Fruit fly (Drosophila melanogaster) whole organism, embryonic: Measurements from ENCODE around the gene CG6959.

Experiments used
- Atf3 ChIP-seq: fragments of 200-800 bp; sonication (Bioruptor generic); optimal IDR thresholded peaks from 3 replicates; lab custom pipeline; 2016; ENCODE audit warnings: missing biosample characterization, missing genetic modification characterization
- B-H1 ChIP-seq: fragments of 200-800 bp; sonication (Bioruptor generic); IDR thresholded peaks from 3 replicates; pipeline ENCODE4 v1.3.6; 2022; ENCODE audit warnings: missing biosample characterization, missing genetic modification characterization
- B-H2 ChIP-seq: fragments of 200-800 bp; sonication (Bioruptor generic); optimal IDR thresholded peaks from 2 replicates; lab custom pipeline; 2018; ENCODE audit warnings: missing biosample characterization, mild to moderate bottlenecking, missing genetic modification characterization
- BEAF-32 ChIP-seq: fragments of 200-800 bp; sonication (Bioruptor generic); optimal IDR thresholded peaks from 3 replicates; lab custom pipeline; 2017; ENCODE audit warnings: missing biosample characterization, missing genetic modification characterization, mild to moderate bottlenecking, moderate library complexity, missing genetic modification reagents
- CG10147 ChIP-seq: fragments of 200-800 bp; sonication (Bioruptor generic); optimal IDR thresholded peaks from 2 replicates; lab custom pipeline; 2019; ENCODE audit warnings: missing biosample characterization, mild to moderate bottlenecking, missing genetic modification characterization, moderate library complexity
- CG1024 ChIP-seq: fragments of 200-800 bp; sonication (Bioruptor generic); IDR thresholded peaks from 2 replicates; pipeline ENCODE4 v1.3.6; 2022; ENCODE audit warnings: missing biosample characterization, missing genetic modification characterization
- CG11247 ChIP-seq: fragments of 200-800 bp; sonication (Bioruptor generic); IDR thresholded peaks from 2 replicates; pipeline ENCODE4 v1.3.6; 2022; ENCODE audit warnings: missing biosample characterization, missing genetic modification characterization
- CG16815 ChIP-seq: fragments of 200-800 bp; sonication (Bioruptor generic); optimal IDR thresholded peaks from 3 replicates; lab custom pipeline; 2017; ENCODE audit warnings: missing biosample characterization, mild to moderate bottlenecking, missing genetic modification characterization
- CG18262 ChIP-seq: fragments of 200-800 bp; optimal IDR thresholded peaks from 3 replicates; lab custom pipeline; 2019; ENCODE audit warnings: missing biosample characterization, mild to moderate bottlenecking, missing genetic modification characterization, moderate library complexity
- CG1832 ChIP-seq: fragments of 200-800 bp; sonication (Bioruptor generic); optimal IDR thresholded peaks from 2 replicates; lab custom pipeline; 2017; ENCODE audit warnings: missing biosample characterization, mild to moderate bottlenecking, missing genetic modification characterization, inconsistent platforms
- CG2202 ChIP-seq: fragments of 200-800 bp; sonication (Bioruptor generic); optimal IDR thresholded peaks from 2 replicates; lab custom pipeline; 2018; ENCODE audit warnings: missing biosample characterization, mild to moderate bottlenecking, missing genetic modification characterization
- CG31388 ChIP-seq: fragments of 200-800 bp; sonication (Bioruptor generic); optimal IDR thresholded peaks from 2 replicates; lab custom pipeline; 2016; ENCODE audit warnings: missing biosample characterization, missing genetic modification characterization
- CG3163 ChIP-seq: fragments of 200-800 bp; sonication (Bioruptor generic); optimal IDR thresholded peaks from 3 replicates; lab custom pipeline; 2016; ENCODE audit warnings: missing biosample characterization, missing genetic modification characterization
- CG4360 ChIP-seq: fragments of 200-800 bp; sonication (Bioruptor generic); IDR thresholded peaks from 2 replicates; pipeline ENCODE4 v1.3.6; 2022; ENCODE audit warnings: missing biosample characterization, missing genetic modification characterization
- CG5180 ChIP-seq: fragments of 200-800 bp; sonication (Bioruptor generic); optimal IDR thresholded peaks from 3 replicates; lab custom pipeline; 2017; ENCODE audit warnings: missing biosample characterization, missing genetic modification characterization, mild to moderate bottlenecking, moderate library complexity, missing genetic modification reagents
- CG5953 ChIP-seq: fragments of 200-800 bp; sonication (Bioruptor generic); IDR thresholded peaks from 2 replicates; pipeline ENCODE4 v1.3.6; 2022; ENCODE audit warnings: missing biosample characterization, missing genetic modification characterization
- CG6813 ChIP-seq: fragments of 200-800 bp; sonication (Bioruptor generic); optimal IDR thresholded peaks from 2 replicates; lab custom pipeline; 2017; ENCODE audit warnings: missing biosample characterization, missing genetic modification characterization, mild to moderate bottlenecking, moderate library complexity, missing genetic modification reagents
- CG7556 ChIP-seq: fragments of 200-800 bp; sonication (Bioruptor generic); optimal IDR thresholded peaks from 2 replicates; lab custom pipeline; 2017; ENCODE audit warnings: missing biosample characterization, mild to moderate bottlenecking, missing genetic modification characterization
- CG7987 ChIP-seq: fragments of 200-800 bp; sonication (Bioruptor generic); optimal IDR thresholded peaks from 2 replicates; lab custom pipeline; 2018; ENCODE audit warnings: missing biosample characterization, mild to moderate bottlenecking, missing genetic modification characterization, moderate library complexity
- CG8281 ChIP-seq: fragments of 200-800 bp; sonication (Bioruptor generic); optimal IDR thresholded peaks from 2 replicates; lab custom pipeline; 2018; ENCODE audit warnings: missing biosample characterization, mild to moderate bottlenecking, missing genetic modification characterization, moderate library complexity
- CTCF ChIP-seq: fragments of 200-800 bp; sonication (Bioruptor generic); optimal IDR thresholded peaks from 2 replicates; lab custom pipeline; 2017; ENCODE audit warnings: missing biosample characterization, mild to moderate bottlenecking, missing genetic modification characterization, moderate library complexity
- D19A ChIP-seq: fragments of 200-800 bp; optimal IDR thresholded peaks from 3 replicates; lab custom pipeline; 2019; ENCODE audit warnings: missing biosample characterization, mild to moderate bottlenecking, missing genetic modification characterization, moderate library complexity
- Deaf1 ChIP-seq: fragments of 200-800 bp; optimal IDR thresholded peaks from 3 replicates; lab custom pipeline; 2019; ENCODE audit warnings: missing biosample characterization, mild to moderate bottlenecking, missing genetic modification characterization, moderate library complexity
- HLHmδ ChIP-seq: fragments of 200-800 bp; sonication (Bioruptor generic); optimal IDR thresholded peaks from 2 replicates; lab custom pipeline; 2018; ENCODE audit warnings: missing biosample characterization, mild to moderate bottlenecking, missing genetic modification characterization, moderate library complexity
- Mrtf ChIP-seq: fragments of 200-800 bp; sonication (Bioruptor generic); IDR thresholded peaks from 3 replicates; pipeline ENCODE4 v1.3.6; 2022; ENCODE audit warnings: missing biosample characterization, missing genetic modification characterization
- PHDP ChIP-seq: fragments of 200-800 bp; sonication (Bioruptor generic); optimal IDR thresholded peaks from 3 replicates; lab custom pipeline; 2018; ENCODE audit warnings: missing biosample characterization, mild to moderate bottlenecking, missing genetic modification characterization, moderate library complexity
- Pdp1 ChIP-seq, 2 experiments: fragments of 200-800 bp; sonication (Bioruptor generic); optimal IDR thresholded peaks; 3 replicates each; lab custom pipeline; 2016; ENCODE audit warnings: missing biosample characterization in 2 of 2, missing genetic modification characterization in 2 of 2, mild to moderate bottlenecking in 1 of 2, moderate library complexity in 1 of 2
- Tbp ChIP-seq: fragments of >200 bp; optimal IDR thresholded peaks from 2 replicates; lab custom pipeline; 2018; ENCODE audit warnings: missing biosample characterization, missing genetic modification characterization
- abd-A ChIP-seq: fragments of 200-800 bp; sonication (Bioruptor generic); optimal IDR thresholded peaks from 3 replicates; lab custom pipeline; 2019; ENCODE audit warnings: missing biosample characterization, mild to moderate bottlenecking, missing genetic modification characterization, moderate library complexity
- ac ChIP-seq: fragments of 200-800 bp; sonication (Bioruptor generic); optimal IDR thresholded peaks from 3 replicates; lab custom pipeline; 2017; ENCODE audit warnings: missing biosample characterization, mild to moderate bottlenecking, missing genetic modification characterization
- al ChIP-seq: fragments of 200-800 bp; sonication (Bioruptor generic); IDR thresholded peaks from 2 replicates; pipeline ENCODE4 v1.3.6; 2022; ENCODE audit warnings: missing biosample characterization, missing genetic modification characterization
- ash1 ChIP-seq: fragments of 200-800 bp; sonication (Bioruptor generic); optimal IDR thresholded peaks from 2 replicates; lab custom pipeline; 2018; ENCODE audit warnings: missing biosample characterization, mild to moderate bottlenecking, missing genetic modification characterization
- ato ChIP-seq: fragments of 200-800 bp; sonication (Bioruptor generic); IDR thresholded peaks from 2 replicates; pipeline ENCODE4 v1.3.6; 2022; ENCODE audit warnings: missing biosample characterization, missing genetic modification characterization; ENCODE audit not compliant: partially characterized antibody
- bab2 ChIP-seq: fragments of 200-800 bp; sonication (Bioruptor generic); optimal IDR thresholded peaks from 2 replicates; lab custom pipeline; 2016; ENCODE audit warnings: missing biosample characterization, missing genetic modification characterization
- bowl ChIP-seq: fragments of 200-800 bp; sonication (Bioruptor generic); IDR thresholded peaks from 2 replicates; pipeline ENCODE4 v1.3.6; 2022; ENCODE audit warnings: missing biosample characterization, missing genetic modification characterization
- crc ChIP-seq: fragments of 200-800 bp; sonication (Bioruptor generic); optimal IDR thresholded peaks from 2 replicates; lab custom pipeline; 2016; ENCODE audit warnings: missing biosample characterization, missing genetic modification characterization
- hb ChIP-seq: fragments of 200-800 bp; sonication (Bioruptor generic); IDR thresholded peaks from 3 replicates; pipeline ENCODE4 v1.3.6; 2022; ENCODE audit warnings: missing biosample characterization, missing genetic modification characterization; ENCODE audit not compliant: partially characterized antibody
- hbn ChIP-seq: fragments of 200-800 bp; sonication (Bioruptor generic); IDR thresholded peaks from 2 replicates; pipeline ENCODE4 v1.3.6; 2022; ENCODE audit warnings: missing biosample characterization, missing genetic modification characterization; ENCODE audit not compliant: partially characterized antibody
- jigr1 ChIP-seq: fragments of 200-800 bp; sonication (Bioruptor generic); IDR thresholded peaks from 3 replicates; pipeline ENCODE4 v1.3.6; 2022; ENCODE audit warnings: missing biosample characterization, missing genetic modification characterization
- kah ChIP-seq: fragments of 200-800 bp; sonication (Bioruptor generic); optimal IDR thresholded peaks from 2 replicates; lab custom pipeline; 2018; ENCODE audit warnings: missing biosample characterization, mild to moderate bottlenecking, missing genetic modification characterization
- lmd ChIP-seq: fragments of 200-800 bp; sonication (Bioruptor generic); IDR thresholded peaks from 2 replicates; pipeline ENCODE4 v1.3.6; 2022; ENCODE audit warnings: missing biosample characterization, missing genetic modification characterization
- nau ChIP-seq: fragments of 200-800 bp; sonication (Bioruptor generic); optimal IDR thresholded peaks from 3 replicates; lab custom pipeline; 2017; ENCODE audit warnings: missing biosample characterization, mild to moderate bottlenecking, missing genetic modification characterization, missing genetic modification reagents
- p53 ChIP-seq: fragments of 200-800 bp; sonication (Bioruptor generic); optimal IDR thresholded peaks from 2 replicates; lab custom pipeline; 2016; ENCODE audit warnings: missing biosample characterization, missing genetic modification characterization
- pfk ChIP-seq: fragments of 200-800 bp; sonication (Bioruptor generic); optimal IDR thresholded peaks from 2 replicates; lab custom pipeline; 2018; ENCODE audit warnings: missing biosample characterization, mild to moderate bottlenecking, missing genetic modification characterization, moderate library complexity
- repo ChIP-seq: fragments of 200-800 bp; sonication (Bioruptor generic); optimal IDR thresholded peaks from 2 replicates; lab custom pipeline; 2016; ENCODE audit warnings: missing biosample characterization, missing genetic modification characterization
- sens ChIP-seq: fragments of 200-800 bp; sonication (Bioruptor generic); peaks from one replicate; lab custom pipeline; 2016; ENCODE audit warnings: missing biosample characterization, missing genetic modification characterization
- sima ChIP-seq: fragments of 200-800 bp; sonication (Bioruptor generic); optimal IDR thresholded peaks from 2 replicates; lab custom pipeline; 2016; ENCODE audit warnings: missing biosample characterization, missing genetic modification characterization
- sob ChIP-seq: fragments of 200-800 bp; sonication (Bioruptor generic); IDR thresholded peaks from 2 replicates; pipeline ENCODE4 v1.3.6; 2022; ENCODE audit warnings: missing biosample characterization, missing genetic modification characterization
- stc ChIP-seq: fragments of 200-800 bp; sonication (Bioruptor generic); IDR thresholded peaks from 2 replicates; pipeline ENCODE4 v1.3.6; 2022; ENCODE audit warnings: missing biosample characterization, missing genetic modification characterization
- tgo ChIP-seq: fragments of 200-800 bp; sonication (Bioruptor generic); IDR thresholded peaks from 3 replicates; pipeline ENCODE4 v1.3.6; 2022; ENCODE audit warnings: missing biosample characterization, missing genetic modification characterization
- twi ChIP-seq: fragments of 200-800 bp; optimal IDR thresholded peaks from 2 replicates; lab custom pipeline; 2019; ENCODE audit warnings: missing biosample characterization, mild to moderate bottlenecking, missing genetic modification characterization, moderate library complexity
- usp ChIP-seq: fragments of >200 bp; optimal IDR thresholded peaks from 2 replicates; lab custom pipeline; 2017; ENCODE audit warnings: missing biosample characterization, missing genetic modification characterization

Gene CG6959

DNA sequence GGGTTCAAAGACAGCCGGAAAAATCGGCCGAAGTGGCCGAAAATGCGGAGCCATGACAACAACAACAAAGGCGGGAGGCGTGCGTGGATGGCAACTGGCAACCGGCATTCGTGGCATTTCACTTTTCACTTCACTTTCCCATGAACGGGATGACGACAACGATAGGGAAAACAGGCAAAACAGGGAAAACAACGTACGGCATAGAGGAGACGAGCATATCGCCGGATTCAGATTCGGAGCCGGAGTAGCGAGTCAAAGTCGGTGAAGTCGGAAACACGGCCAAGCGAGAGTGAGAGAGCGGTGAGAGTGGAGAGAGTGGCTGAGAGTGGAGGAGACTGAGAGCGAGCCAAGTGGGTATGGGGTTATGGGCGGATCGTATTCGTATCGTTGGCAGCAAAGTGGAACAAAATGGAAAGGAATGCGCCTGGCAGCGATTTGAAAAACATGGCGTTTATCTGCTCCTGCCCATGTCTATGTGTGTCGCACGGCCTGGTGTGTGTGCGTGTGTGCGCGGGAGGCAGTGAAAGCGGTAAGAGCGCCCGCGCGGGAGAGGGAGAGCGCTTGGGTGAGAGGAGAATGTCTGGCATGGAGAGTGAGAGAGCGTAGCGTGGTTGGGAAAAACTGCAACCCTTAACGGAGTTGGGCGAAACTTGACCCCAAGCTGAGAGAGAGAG is 95.8 kb downstream of the CG6959 start (continued):
- TF ChIP-seq CG7987 (GFP tag; lab: Kevin White, UChicago) = no peak
- no peak for TF ChIP-seq jigr1
- TF ChIP-seq twi (tag; lab: Kevin White, UChicago) = no peak
- TF ChIP-seq B-H2 (GFP tag; lab: Kevin White, UChicago) = no peak
- TF ChIP-seq pfk = peak; percentile 97
- TF ChIP-seq CG8281 (tag; lab: Kevin White, UChicago) = no peak
- TF ChIP-seq CG1024 (GFP tag; lab: Robert Waterston, UW) = no peak
- no peak for TF ChIP-seq CG6813 (GFP tag; lab: Kevin White, UChicago)
- no peak for TF ChIP-seq repo (GFP tag; lab: Kevin White, UChicago)
- TF ChIP-seq sob = no peak
- TF ChIP-seq CG4360 (GFP tag; lab: Robert Waterston, UW) = peak; percentile 90
- TF ChIP-seq CG16815 (GFP tag; lab: Kevin White, UChicago) = no peak
- TF ChIP-seq Mrtf (GFP tag; lab: Robert Waterston, UW) = no peak
- TF ChIP-seq Deaf1 = peak; percentile 61
- no peak for TF ChIP-seq kah (GFP tag; lab: Kevin White, UChicago)
- no peak for TF ChIP-seq sens (GFP tag; lab: Kevin White, UChicago)
- no peak for TF ChIP-seq lmd
- no peak for TF ChIP-seq CG5180 (GFP tag; lab: Kevin White, UChicago)
- TF ChIP-seq hb (GFP tag; lab: Robert Waterston, UW) = no peak
- no peak for TF ChIP-seq ac (GFP tag; lab: Kevin White, UChicago)
- TF ChIP-seq CG31388 (GFP tag; lab: Kevin White, UChicago) = no peak
- TF ChIP-seq usp = no peak
- no peak for TF ChIP-seq CG10147 (GFP tag; lab: Kevin White, UChicago)
- TF ChIP-seq al (GFP tag; lab: Robert Waterston, UW) = no peak
- TF ChIP-seq CG7556 (GFP tag; lab: Kevin White, UChicago) = no peak
- no peak for TF ChIP-seq CTCF (GFP tag; lab: Kevin White, UChicago)
- TF ChIP-seq HLHmδ (GFP tag; lab: Kevin White, UChicago) = peak; percentile 34
- no peak for TF ChIP-seq stc
- peak; percentile 68 for TF ChIP-seq Tbp (GFP tag; lab: Kevin White, UChicago)
- TF ChIP-seq Pdp1 (GFP tag; optimal IDR thresholded peaks at IDR 0.05; lab: Kevin White, UChicago) = no peak
- no peak for TF ChIP-seq crc (GFP tag; lab: Kevin White, UChicago)
- TF ChIP-seq tgo (GFP tag; lab: Robert Waterston, UW) = no peak
- TF ChIP-seq CG2202 (tag; lab: Kevin White, UChicago) = no peak
- peak; percentile 39 for TF ChIP-seq D19A
- TF ChIP-seq nau (GFP tag; lab: Kevin White, UChicago) = no peak
- no peak for TF ChIP-seq ash1 (GFP tag; lab: Kevin White, UChicago)
- no peak for TF ChIP-seq CG11247 (GFP tag; lab: Robert Waterston, UW)
- TF ChIP-seq bab2 (GFP tag; lab: Kevin White, UChicago) = no peak
- TF ChIP-seq ato (GFP tag; lab: Robert Waterston, UW) = no peak
- no peak for TF ChIP-seq CG18262
- no peak for TF ChIP-seq sima (GFP tag; lab: Kevin White, UChicago)
- TF ChIP-seq CG5953 (GFP tag; lab: Robert Waterston, UW) = no peak
- TF ChIP-seq bowl (GFP tag; lab: Robert Waterston, UW) = no peak
- TF ChIP-seq abd-A = no peak
- TF ChIP-seq Atf3 (GFP tag; lab: Kevin White, UChicago) = no peak
- TF ChIP-seq hbn = peak; percentile 48
- TF ChIP-seq p53 = no peak
- no peak for TF ChIP-seq CG3163 (GFP tag; lab: Kevin White, UChicago)
- TF ChIP-seq BEAF-32 (GFP tag; lab: Kevin White, UChicago) = no peak
- no peak for TF ChIP-seq CG1832 (GFP tag; lab: Kevin White, UChicago)
- no peak for TF ChIP-seq B-H1 (GFP tag; lab: Robert Waterston, UW)
- TF ChIP-seq PHDP (tag; lab: Kevin White, UChicago) = no peak
